Worm (Caenorhabditis elegans): Measurements from ENCODE around the gene set-16.

The set-16 gene

DNA sequence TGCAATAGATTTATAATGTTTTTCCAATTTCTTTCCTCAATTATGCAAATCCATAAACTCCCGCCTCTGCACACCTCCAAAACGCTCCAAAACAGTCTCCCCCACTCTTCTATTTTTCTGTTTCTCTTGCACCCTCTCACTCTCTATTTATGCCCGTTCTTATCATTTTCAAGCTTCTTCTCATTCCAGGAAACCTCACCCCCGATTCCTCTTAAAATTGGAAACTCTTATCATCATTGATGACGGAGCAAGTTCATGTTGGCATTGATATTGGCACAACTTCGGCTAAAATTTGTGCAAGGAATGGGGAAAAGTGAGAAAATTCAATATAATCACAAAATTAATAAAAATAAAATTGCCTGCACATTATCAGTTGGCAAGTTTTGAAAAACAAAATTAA is 35.9 kb upstream of the set-16 start, which contains the start of gene shpk-1:
Gene shpk-1 (plus strand): TSS at position 188 of the 400 bp plus-strand sequence.
- TF ChIP-seq alr-1 (tag; optimal IDR thresholded peaks at IDR 0.05; ENCODE audit: borderline replicate concordance) (no peak), elt-2 (tag; optimal IDR thresholded peaks at IDR 0.05) (peak; percentile 89), nhr-71 (tag; optimal IDR thresholded peaks at IDR 0.05) (peak; percentile 10), nhr-20 (tag; optimal IDR thresholded peaks at IDR 0.05) (peak; percentile 12), pqm-1 (tag; optimal IDR thresholded peaks at IDR 0.05) (peak; percentile 58), lin-35 (GFP tag; optimal IDR thresholded peaks at IDR 0.05) (peak in 1 of 2 experiments; percentile 26)

DNA sequence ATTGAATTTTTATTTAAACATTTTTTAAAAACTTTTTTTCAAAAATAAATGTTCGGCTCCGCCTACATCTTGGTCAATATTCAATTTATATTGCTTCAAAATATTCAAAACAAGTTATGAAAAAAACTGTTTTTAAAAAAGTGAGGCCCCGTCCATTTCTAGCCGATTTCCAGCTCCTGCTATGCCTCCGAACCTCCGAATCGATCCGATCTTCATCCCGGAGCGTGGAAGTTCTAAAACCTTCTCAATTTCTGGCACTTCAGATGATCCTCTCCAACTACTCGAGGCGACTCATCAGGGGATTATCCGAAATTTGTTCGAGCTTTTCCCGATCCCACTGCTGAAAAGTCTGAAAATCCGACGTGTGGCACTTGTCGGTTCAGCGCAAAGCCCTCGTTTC is 29.5 kb upstream of the set-16 start:
- no peak for TF ChIP-seq nhr-76 (tag; optimal IDR thresholded peaks at IDR 0.05)
- no peak for TF ChIP-seq Y116A8C.19 (tag; optimal IDR thresholded peaks at IDR 0.05; ENCODE audit: borderline replicate concordance)
- TF ChIP-seq sup-37 (GFP tag; optimal IDR thresholded peaks at IDR 0.05), result no peak
- no peak for TF ChIP-seq sptf-1 (tag; optimal IDR thresholded peaks at IDR 0.05)
- TF ChIP-seq F16B12.6 (tag; optimal IDR thresholded peaks at IDR 0.05), result no peak
- no peak for TF ChIP-seq ztf-11 (tag; optimal IDR thresholded peaks at IDR 0.05)
- no peak for TF ChIP-seq mef-2 (tag; optimal IDR thresholded peaks at IDR 0.05)
- TF ChIP-seq fkh-8 (tag; optimal IDR thresholded peaks at IDR 0.05), result no peak
- no peak for TF ChIP-seq grh-1 (GFP tag; IDR thresholded peaks at IDR 0.05)
- no peak for TF ChIP-seq efl-1 (optimal IDR thresholded peaks at IDR 0.05)
- no peak for TF ChIP-seq efl-1 (GFP tag; optimal IDR thresholded peaks at IDR 0.05 in 1 of 2)
- no peak for TF ChIP-seq ceh-8 (GFP tag; optimal IDR thresholded peaks at IDR 0.05)
- no peak for TF ChIP-seq sox-4 (tag; optimal IDR thresholded peaks at IDR 0.05)
- no peak for TF ChIP-seq vab-15 (tag; optimal IDR thresholded peaks at IDR 0.05)
- TF ChIP-seq aha-1 (tag; optimal IDR thresholded peaks at IDR 0.05), result no peak
- TF ChIP-seq nhr-237 (tag; optimal IDR thresholded peaks at IDR 0.05), result no peak
- TF ChIP-seq unc-98 (GFP tag; IDR thresholded peaks at IDR 0.05), result no peak
- TF ChIP-seq skn-1 (tag; optimal IDR thresholded peaks at IDR 0.05), result no peak
- TF ChIP-seq nhr-28 (tag; optimal IDR thresholded peaks at IDR 0.05), result no peak
- TF ChIP-seq nhr-77 (tag; optimal IDR thresholded peaks at IDR 0.05), result no peak
- TF ChIP-seq pqm-1 (tag; optimal IDR thresholded peaks at IDR 0.05), result no peak

- TF ChIP-seq efl-1 (optimal IDR thresholded peaks at IDR 0.05) (no peak), efl-1 (GFP tag; optimal IDR thresholded peaks at IDR 0.05 in 1 of 2) (no peak), nhr-237 (tag; optimal IDR thresholded peaks at IDR 0.05) (no peak), elt-3 (tag; optimal IDR thresholded peaks at IDR 0.05) (no peak), aly-2 (tag; optimal IDR thresholded peaks at IDR 0.05) (no peak), lin-13 (GFP tag; optimal IDR thresholded peaks at IDR 0.05) (no peak), zip-4 (GFP tag; optimal IDR thresholded peaks at IDR 0.05) (no peak), unc-86 (tag; optimal IDR thresholded peaks at IDR 0.05) (no peak), nhr-28 (tag; optimal IDR thresholded peaks at IDR 0.05) (no peak), unc-30 (tag; optimal IDR thresholded peaks at IDR 0.05) (no peak), nhr-76 (tag; optimal IDR thresholded peaks at IDR 0.05) (no peak), lin-15B (tag; optimal IDR thresholded peaks at IDR 0.05) (no peak)
Measured at ce11 chrIII:13614751-13615150, 29.0 kb upstream of the set-16 start.

- TF ChIP-seq grh-1 (GFP tag; IDR thresholded peaks at IDR 0.05) (no peak), nhr-90 (tag; optimal IDR thresholded peaks at IDR 0.05; ENCODE audit: poor library complexity) (no peak), C04F5.9 (tag; optimal IDR thresholded peaks at IDR 0.05) (no peak), hlh-17 (GFP tag; optimal IDR thresholded peaks at IDR 0.05; ENCODE audit: borderline replicate concordance) (no peak), irx-1 (tag; optimal IDR thresholded peaks at IDR 0.05) (no peak)
Measured at ce11 chrIII:13615530-13615929, 28.2 kb upstream of the set-16 start.
